Worm (Caenorhabditis elegans) whole organism, midembryonic: ENCODE measurements around the gene spe-18.

Source experiments
- T22C8.4 ChIP-seq: fragments of 200-800 bp; sonication (Bioruptor generic); IDR thresholded peaks from 2 replicates; pipeline ENCODE4 v1.3.6; 2022; ENCODE audit warnings: missing genetic modification characterization, missing compliant biosample characterization
- cog-1 ChIP-seq: sonication (generic microtip); optimal IDR thresholded peaks from 2 replicates; lab custom pipeline; 2016; ENCODE audit warnings: missing genetic modification characterization, missing compliant biosample characterization
- flt-1 ChIP-seq: fragments of 200-800 bp; sonication (Bioruptor generic); IDR thresholded peaks from 2 replicates; pipeline ENCODE4 v1.3.6; 2022; ENCODE audit warnings: missing genetic modification characterization, missing compliant biosample characterization
- klf-2 ChIP-seq: fragments of 200-800 bp; sonication (Bioruptor generic); conservative IDR thresholded peaks from 2 replicates; pipeline ENCODE4 v1.3.6; 2022; ENCODE audit warnings: missing genetic modification reagents, missing genetic modification characterization, missing compliant biosample characterization
- med-1 ChIP-seq: sonication (generic microtip); optimal IDR thresholded peaks from 2 replicates; lab custom pipeline; 2017; ENCODE audit warnings: missing genetic modification characterization, mild to moderate bottlenecking, missing compliant biosample characterization, antibody characterized with exemption, missing genetic modification reagents; ENCODE audit not compliant: insufficient read depth
- ref-1 ChIP-seq: fragments of 200-800 bp; sonication (Bioruptor generic); conservative IDR thresholded peaks from 2 replicates; pipeline ENCODE4 v1.3.6; 2022; ENCODE audit warnings: missing genetic modification reagents, missing genetic modification characterization, missing compliant biosample characterization
- tab-1 ChIP-seq: fragments of 200-800 bp; sonication (Bioruptor generic); IDR thresholded peaks from 2 replicates; pipeline ENCODE4 v1.3.6; 2022; ENCODE audit warnings: missing genetic modification characterization, missing compliant biosample characterization
- ztf-23 ChIP-seq: fragments of 200-800 bp; sonication (Bioruptor generic); IDR thresholded peaks from 2 replicates; pipeline ENCODE4 v1.3.6; 2022; ENCODE audit warnings: missing genetic modification reagents, missing genetic modification characterization, missing compliant biosample characterization
- ztf-29 ChIP-seq: fragments of 200-800 bp; sonication (Bioruptor generic); IDR thresholded peaks from 2 replicates; pipeline ENCODE4 v1.3.6; 2022; ENCODE audit warnings: missing genetic modification reagents, missing genetic modification characterization, missing compliant biosample characterization

ce11 chrII:13130576-13130975 is 22.6 kb downstream of the spe-18 start:
- TF ChIP-seq tab-1 (GFP tag; lab: Robert Waterston, UW), result no peak
- no peak for TF ChIP-seq T22C8.4
- TF ChIP-seq ref-1 (GFP tag; lab: Robert Waterston, UW), result no peak
- no peak for TF ChIP-seq flt-1 (GFP tag; lab: Robert Waterston, UW)
- TF ChIP-seq med-1 (GFP tag; lab: Kevin White, UChicago), result no peak
- no peak for TF ChIP-seq klf-2
- TF ChIP-seq ztf-23 (GFP tag; lab: Robert Waterston, UW), result no peak
- no peak for TF ChIP-seq ztf-29 (GFP tag; lab: Robert Waterston, UW)
- TF ChIP-seq cog-1 (tag; lab: Kevin White, UChicago), result no peak
